Worm (Caenorhabditis elegans) whole organism, L4 larva: ENCODE measurements around the gene srxa-10.

Source experiments
- ZK546.5 ChIP-seq, 2 experiments: sonication (generic microtip); optimal IDR thresholded peaks; 2 replicates each; lab custom pipeline; 2017; ENCODE audit warnings: missing biosample characterization in 2 of 2, missing genetic modification characterization in 2 of 2
- jun-1 ChIP-seq: fragments of 150-350 bp; optimal IDR thresholded peaks from 2 replicates; lab custom pipeline; 2014; ENCODE audit warnings: missing biosample characterization, missing genetic modification reagents, missing genetic modification characterization
- pha-4 ChIP-seq, 2 experiments: fragments of 150-350 bp in 1 of 2; fragments of 200-800 bp in 1 of 2; sonication (Bioruptor generic) in 1 of 2; IDR thresholded peaks in 1 of 2; optimal IDR thresholded peaks in 1 of 2; 2 replicates each; pipeline versions ENCODE4 v1.3.6 to Lab custom; 2014 to 2022; ENCODE audit warnings: missing genetic modification characterization in 2 of 2, missing genetic modification reagents in 2 of 2, missing biosample characterization in 1 of 2, missing compliant biosample characterization in 1 of 2
- spr-3 ChIP-seq: fragments of 200-800 bp; sonication (Bioruptor generic); optimal IDR thresholded peaks from 2 replicates; lab custom pipeline; 2018; ENCODE audit warnings: mild to moderate bottlenecking, missing genetic modification characterization, missing compliant biosample characterization

- TF ChIP-seq ZK546.5 (tag; optimal IDR thresholded peaks at IDR 0.05; lab: Kevin White, UChicago) (no peak), jun-1 (peak; percentile 71), pha-4 (GFP tag; IDR thresholded peaks at IDR 0.05; lab: Robert Waterston, UW) (peak; percentile 60; the same call in 1 of the 2 replicates), pha-4 (tag; optimal IDR thresholded peaks at IDR 0.05; lab: Kevin White, UChicago) (no peak), spr-3 (GFP tag; lab: Kevin White, UChicago) (no peak)
Measured at ce11 chrIII:9780665-9781304, 15.6 kb downstream of the srxa-10 start, which contains the start of gene vha-1.
